Fruit fly (Drosophila melanogaster): ENCODE data around the gene FMRFaR.

FMRFaR gene

DNA sequence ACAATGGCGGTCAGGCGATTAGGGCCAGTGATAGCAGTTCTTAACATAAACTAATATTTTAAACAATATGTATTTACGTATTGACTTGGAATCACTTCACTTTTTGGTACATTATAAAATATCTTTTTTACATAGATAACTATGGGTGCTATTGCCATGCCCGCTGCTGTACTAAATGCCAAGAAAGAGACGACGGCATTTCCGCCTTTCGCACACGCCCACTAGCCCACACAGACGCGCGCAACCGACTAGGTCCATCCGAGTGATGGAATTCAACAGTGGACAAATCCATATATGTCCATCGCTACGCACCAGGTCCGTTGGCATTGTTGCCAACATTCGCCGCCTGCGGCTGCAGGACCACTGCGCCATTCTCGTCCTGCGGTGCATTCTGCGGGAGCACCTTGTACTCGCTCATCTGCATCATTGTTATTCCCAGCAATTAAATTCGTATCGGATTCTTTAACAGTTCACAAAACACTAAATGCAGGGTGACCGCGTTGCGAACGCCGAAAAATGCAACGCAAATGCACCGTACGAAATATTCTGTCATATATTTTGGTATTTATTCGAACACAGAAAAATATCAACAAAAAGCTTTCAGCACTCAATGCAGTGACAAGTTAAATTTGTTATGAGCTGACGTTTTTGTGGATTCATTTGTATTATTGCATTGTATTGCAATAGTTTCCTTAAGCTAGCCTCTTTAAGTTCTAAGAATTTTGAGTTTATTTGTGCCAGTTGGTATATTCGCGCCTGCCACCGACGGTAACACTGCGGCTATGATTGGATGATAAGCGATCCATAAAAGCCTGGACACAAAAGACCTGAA is 45.0 kb downstream of the FMRFaR start, which contains the start of the genes scramb2 and Sk2 (continued):
- peak; percentile 93 for TF ChIP-seq wdn (GFP tag; IDR thresholded peaks at IDR 0.05)
- peak; percentile 82 for TF ChIP-seq CG8290 (GFP tag; optimal IDR thresholded peaks at IDR 0.05)
- peak; percentile 80 to 93 for TF ChIP-seq CG8290 (tag; optimal IDR thresholded peaks at IDR 0.05)
- peak; percentile 92 for TF ChIP-seq Aef1 (GFP tag; IDR thresholded peaks at IDR 0.05)
- TF ChIP-seq CG7987 (GFP tag; optimal IDR thresholded peaks at IDR 0.05) = peak; percentile 83
- peak; percentile 68 for TF ChIP-seq da (GFP tag; optimal IDR thresholded peaks at IDR 0.05)
- peak; percentile 96 for TF ChIP-seq CG12769 (tag; optimal IDR thresholded peaks at IDR 0.05)
- TF ChIP-seq sisA (GFP tag; IDR thresholded peaks at IDR 0.05) = peak; percentile 94
- peak; percentile 70 for TF ChIP-seq vfl (GFP tag; optimal IDR thresholded peaks at IDR 0.05)
- TF ChIP-seq CG12236 (GFP tag; optimal IDR thresholded peaks at IDR 0.05) = peak; percentile 58
- peak; percentile 72 for TF ChIP-seq CG12744 (GFP tag; optimal IDR thresholded peaks at IDR 0.05)
- TF ChIP-seq CG11560 (tag; IDR thresholded peaks at IDR 0.05) = peak; percentile 79
- peak; percentile 95 for TF ChIP-seq az2 (GFP tag; optimal IDR thresholded peaks at IDR 0.05)
- peak; percentile 89 for TF ChIP-seq Abd-B (GFP tag; optimal IDR thresholded peaks at IDR 0.05)
- peak; percentile 96 for TF ChIP-seq CG6813 (GFP tag; optimal IDR thresholded peaks at IDR 0.05)
- peak; percentile 92 for TF ChIP-seq Chrac-16 (GFP tag; optimal IDR thresholded peaks at IDR 0.05)
- peak; percentile 7 for TF ChIP-seq CG1832 (GFP tag; optimal IDR thresholded peaks at IDR 0.05)
- peak; percentile 78 for TF ChIP-seq CG11398 (GFP tag; optimal IDR thresholded peaks at IDR 0.05)
- peak; percentile 80 for TF ChIP-seq CG33557 (GFP tag; optimal IDR thresholded peaks at IDR 0.05)
- TF ChIP-seq CG10979 (tag; optimal IDR thresholded peaks at IDR 0.05) = peak; percentile 94
- peak; percentile 86 for TF ChIP-seq CG15696 (tag; optimal IDR thresholded peaks at IDR 0.05)
- peak in 1 of 2 experiments; percentile 59 for TF ChIP-seq crp (GFP tag; optimal IDR thresholded peaks at IDR 0.05)
- TF ChIP-seq Lhr (GFP tag; optimal IDR thresholded peaks at IDR 0.05) = peak; percentile 80
- TF ChIP-seq CG2120 (GFP tag; optimal IDR thresholded peaks at IDR 0.05) = peak; percentile 91
- TF ChIP-seq CG12071 (GFP tag; optimal IDR thresholded peaks at IDR 0.05) = peak; percentile 95
- peak; percentile 98 for TF ChIP-seq Med (GFP tag)
- peak; percentile 76 for TF ChIP-seq CG9609 (GFP tag; optimal IDR thresholded peaks at IDR 0.05)
- peak; percentile 97 for TF ChIP-seq CG2678 (tag; optimal IDR thresholded peaks at IDR 0.05)
- peak; percentile 31 for TF ChIP-seq BEAF-32 (GFP tag; optimal IDR thresholded peaks at IDR 0.05)
- peak; percentile 90 for TF ChIP-seq CG13775 (GFP tag; optimal IDR thresholded peaks at IDR 0.05)
- TF ChIP-seq Atf6 (GFP tag; IDR thresholded peaks at IDR 0.05) = peak; percentile 92
- TF ChIP-seq ranshi (GFP tag; IDR thresholded peaks at IDR 0.05) = peak; percentile 95
- TF ChIP-seq insv (GFP tag; optimal IDR thresholded peaks at IDR 0.05) = peak; percentile 27 to 58
- peak; percentile 68 for TF ChIP-seq CTCF (GFP tag; optimal IDR thresholded peaks at IDR 0.05)
- TF ChIP-seq gcm (GFP tag; optimal IDR thresholded peaks at IDR 0.05) = peak; percentile 94
- TF ChIP-seq trem (tag; optimal IDR thresholded peaks at IDR 0.05) = peak; percentile 88
- peak; percentile 80 for TF ChIP-seq CG31388 (GFP tag; optimal IDR thresholded peaks at IDR 0.05)
- peak; percentile 86 for TF ChIP-seq twi (tag; optimal IDR thresholded peaks at IDR 0.05)
- peak; percentile 85 for TF ChIP-seq CG8359 (GFP tag; optimal IDR thresholded peaks at IDR 0.05; ENCODE audit: borderline replicate concordance)
- TF ChIP-seq Hr78 (GFP tag; optimal IDR thresholded peaks at IDR 0.05) = peak in 1 of 2 experiments; percentile 81
- TF ChIP-seq CG10462 (GFP tag; optimal IDR thresholded peaks at IDR 0.05) = peak; percentile 87
- TF ChIP-seq maf-S (GFP tag; optimal IDR thresholded peaks at IDR 0.05) = peak; percentile 80
- TF ChIP-seq CG3281 (GFP tag; optimal IDR thresholded peaks at IDR 0.05) = peak; percentile 97
- peak; percentile 95 for TF ChIP-seq CG11504 (tag; optimal IDR thresholded peaks at IDR 0.05)
- no peak for TF ChIP-seq tll (GFP tag; optimal IDR thresholded peaks at IDR 0.05)
- peak; percentile 79 for TF ChIP-seq Side (GFP tag; optimal IDR thresholded peaks at IDR 0.05)
- peak; percentile 94 for TF ChIP-seq CG9727 (GFP tag; optimal IDR thresholded peaks at IDR 0.05)
- peak; percentile 93 for TF ChIP-seq otp (GFP tag; IDR thresholded peaks at IDR 0.05)
